Worm (Caenorhabditis elegans) whole organism, L3 larva: Measurements from ENCODE around the gene lmtr-3.

ENCODE experiments used
- nhr-77 ChIP-seq: fragments of 150-350 bp; optimal IDR thresholded peaks from 2 replicates; lab custom pipeline; 2014; ENCODE audit warnings: missing biosample characterization, missing genetic modification characterization
- snpc-4 ChIP-seq: fragments of 150-350 bp; optimal IDR thresholded peaks from 2 replicates; lab custom pipeline; 2014; ENCODE audit warnings: missing biosample characterization, missing genetic modification characterization
- unc-62 ChIP-seq: fragments of 150-350 bp; sonication (generic microtip); optimal IDR thresholded peaks from 4 replicates; lab custom pipeline; 2014; ENCODE audit warnings: missing biosample characterization, missing genetic modification reagents, missing genetic modification characterization
- zag-1 ChIP-seq: fragments of 150-350 bp; optimal IDR thresholded peaks from 2 replicates; lab custom pipeline; 2014; ENCODE audit warnings: missing biosample characterization, missing genetic modification characterization

DNA sequence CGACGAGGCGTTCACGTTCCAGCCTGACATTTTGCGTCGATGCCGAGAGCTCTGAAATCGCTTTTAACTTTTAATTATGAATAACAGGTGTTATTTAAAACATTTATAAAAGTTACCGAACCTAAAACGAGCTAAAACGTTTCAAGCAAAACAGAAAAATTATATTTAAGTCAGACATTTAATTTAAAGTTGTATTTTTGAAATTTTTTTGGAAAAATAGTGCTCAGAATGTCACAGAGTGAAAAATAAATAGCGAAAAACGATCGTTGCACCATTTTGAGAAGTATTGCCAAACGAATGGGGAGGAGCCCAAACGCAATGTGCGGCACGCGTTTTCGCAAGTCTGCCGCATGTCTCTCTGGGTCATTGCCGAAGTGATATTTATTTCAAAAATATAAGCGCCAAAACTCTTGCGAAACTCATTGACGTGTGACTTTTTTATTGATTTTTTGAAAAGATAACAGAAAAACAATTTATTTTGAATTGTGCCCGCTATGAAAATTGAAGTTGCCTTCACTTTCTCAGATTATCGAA is 10.9 kb upstream of the lmtr-3 start, which contains the start of gene erfa-3:
- TF ChIP-seq snpc-4 (tag; lab: Kevin White, UChicago) (peak; percentile 69), nhr-77 (tag; lab: Kevin White, UChicago) (no peak), zag-1 (tag; lab: Kevin White, UChicago) (no peak), unc-62 (GFP tag; lab: Kevin White, UChicago) (no peak)
